Fruit fly (Drosophila melanogaster): Measurements from ENCODE around the gene CG12320.
A peak's percentile ranks its signal among the peaks of the same experiment; 100 is the strongest.

Gene CG12320

dm6 chr3R:18298900-18299321 is 46.4 kb upstream of the CG12320 start, which contains the start of gene Dlc90F (continued):
- TF ChIP-seq C15 (GFP tag; IDR thresholded peaks at IDR 0.05) = 0 out of 3 replicates have a peak, but pooled peaks have one; percentile 58
- TF ChIP-seq CHES-1-like (GFP tag; optimal IDR thresholded peaks at IDR 0.05) = peak; percentile 86
- peak; percentile 67 for TF ChIP-seq CG15514 (GFP tag; optimal IDR thresholded peaks at IDR 0.05)
- TF ChIP-seq esg (GFP tag; conservative IDR thresholded peaks at IDR 0.05) = peak; percentile 84
- TF ChIP-seq chinmo (GFP tag; IDR thresholded peaks at IDR 0.05; ENCODE audit: partially characterized antibody) = no peak
- no peak for TF ChIP-seq tap (tag; optimal IDR thresholded peaks at IDR 0.05)
- peak; percentile 66 for TF ChIP-seq ewg (GFP tag; optimal IDR thresholded peaks at IDR 0.05)
- TF ChIP-seq sob (GFP tag; IDR thresholded peaks at IDR 0.05) = peak; percentile 82; the same call in 1 of the 2 replicates
- peak; percentile 83 for TF ChIP-seq CG2712 (tag; optimal IDR thresholded peaks at IDR 0.05)
- TF ChIP-seq CG15601 (tag; optimal IDR thresholded peaks at IDR 0.05) = peak; percentile 80
- peak; percentile 24 for TF ChIP-seq Hmx (GFP tag; optimal IDR thresholded peaks at IDR 0.05)
- peak; percentile 46; the same call in 1 of the 2 replicates for TF ChIP-seq danr (GFP tag; IDR thresholded peaks at IDR 0.05)
- TF ChIP-seq ranshi (GFP tag; IDR thresholded peaks at IDR 0.05) = peak; percentile 72; the same call in 1 of the 2 replicates
- TF ChIP-seq Med (GFP tag) = peak; percentile 93
- TF ChIP-seq Hand (GFP tag; optimal IDR thresholded peaks at IDR 0.05) = no peak
- peak; percentile 72; the same call in 2 of the 3 replicates for TF ChIP-seq Dbx (GFP tag; IDR thresholded peaks at IDR 0.05)
- TF ChIP-seq CG13624 (GFP tag; optimal IDR thresholded peaks at IDR 0.05) = peak; percentile 88
- TF ChIP-seq B-H2 (GFP tag; optimal IDR thresholded peaks at IDR 0.05) = peak; percentile 67
- TF ChIP-seq Side (GFP tag; optimal IDR thresholded peaks at IDR 0.05) = peak; percentile 85
- peak in 1 of 2 experiments; percentile 68 for TF ChIP-seq Eip74EF (GFP tag; optimal IDR thresholded peaks at IDR 0.05)
- peak; percentile 80 for TF ChIP-seq CG12155 (GFP tag; optimal IDR thresholded peaks at IDR 0.05)
- TF ChIP-seq CG11247 (GFP tag; IDR thresholded peaks at IDR 0.05) = peak; percentile 82
- no peak for TF ChIP-seq grn (GFP tag; optimal IDR thresholded peaks at IDR 0.05)
- peak; percentile 9; the same call in 1 of the 2 replicates for TF ChIP-seq bbx (GFP tag; IDR thresholded peaks at IDR 0.05; ENCODE audit: partially characterized antibody)
- TF ChIP-seq Sin3A (optimal IDR thresholded peaks at IDR 0.05) = peak; percentile 99
- peak; percentile 84 for TF ChIP-seq Ssrp (tag; optimal IDR thresholded peaks at IDR 0.05)
- peak; percentile 86 for TF ChIP-seq CG11456 (GFP tag; IDR thresholded peaks at IDR 0.05)
- peak; percentile 62; the same call in 1 of the 2 replicates for TF ChIP-seq Rx (GFP tag; IDR thresholded peaks at IDR 0.05)
- peak; percentile 76 to 85 for TF ChIP-seq dpn (GFP tag; optimal IDR thresholded peaks at IDR 0.05)
- TF ChIP-seq H15 (GFP tag; IDR thresholded peaks at IDR 0.05) = peak; percentile 77; the same call in 2 of the 3 replicates
- TF ChIP-seq Oaz (GFP tag; IDR thresholded peaks at IDR 0.05) = peak; percentile 62
- peak; percentile 21 for TF ChIP-seq en (GFP tag; optimal IDR thresholded peaks at IDR 0.05)
- peak; percentile 57 for TF ChIP-seq CG17359 (tag; optimal IDR thresholded peaks at IDR 0.05)
- no peak for TF ChIP-seq CG6254 (GFP tag; optimal IDR thresholded peaks at IDR 0.05)
- 0 out of 3 replicates have a peak, but pooled peaks have one; percentile 24 for TF ChIP-seq CG6175 (GFP tag; IDR thresholded peaks at IDR 0.05)
- TF ChIP-seq stwl (tag; optimal IDR thresholded peaks at IDR 0.05) = peak; percentile 87
- no peak for TF ChIP-seq CG34224 (GFP tag; IDR thresholded peaks at IDR 0.05; ENCODE audit: partially characterized antibody)
- TF ChIP-seq Neu2 (GFP tag; optimal IDR thresholded peaks at IDR 0.05; ENCODE audit: borderline replicate concordance) = no peak
- TF ChIP-seq tup (GFP tag; optimal IDR thresholded peaks at IDR 0.05) = peak; percentile 6
- peak; percentile 72; the same call in 1 of the 3 replicates for TF ChIP-seq CG3726 (GFP tag; IDR thresholded peaks at IDR 0.05)
- TF ChIP-seq CG7928 (GFP tag; optimal IDR thresholded peaks at IDR 0.05) = peak; percentile 67
- no peak; the same call in 1 of the 2 replicates for TF ChIP-seq dan (GFP tag; IDR thresholded peaks at IDR 0.05)
- no peak for TF ChIP-seq CG16779 (GFP tag; IDR thresholded peaks at IDR 0.05)
- peak; percentile 88 for TF ChIP-seq CG9932 (GFP tag; IDR thresholded peaks at IDR 0.05)
- TF ChIP-seq pum (GFP tag; optimal IDR thresholded peaks at IDR 0.05) = peak; percentile 77
- TF ChIP-seq CG17612 (GFP tag; IDR thresholded peaks at IDR 0.05) = peak; percentile 51; the same call in 1 of the 2 replicates
- TF ChIP-seq MESR4 (GFP tag; optimal IDR thresholded peaks at IDR 0.05) = no peak
- TF ChIP-seq prd (optimal IDR thresholded peaks at IDR 0.05) = no peak
- TF ChIP-seq prd (GFP tag; IDR thresholded peaks at IDR 0.05) = peak; percentile 87
- no peak for TF ChIP-seq h (optimal IDR thresholded peaks at IDR 0.05)
- TF ChIP-seq oc (tag; optimal IDR thresholded peaks at IDR 0.05) = no peak

Data from whole organism, embryonic.